Worm (Caenorhabditis elegans) whole organism, L1 larva: Measurements from ENCODE around the gene W08E12.5.

Experiments used
- lin-14 ChIP-seq: fragments of 200-800 bp; sonication (Bioruptor generic); optimal IDR thresholded peaks from 2 replicates; lab custom pipeline; 2018; ENCODE audit warnings: mild to moderate bottlenecking, missing genetic modification characterization, moderate library complexity, missing compliant biosample characterization
- nhr-20 ChIP-seq: sonication (generic microtip); optimal IDR thresholded peaks from 2 replicates; lab custom pipeline; 2016; ENCODE audit warnings: mild to moderate bottlenecking, missing genetic modification characterization, missing compliant biosample characterization
- unc-130 ChIP-seq: fragments of 150-350 bp; optimal IDR thresholded peaks from 2 replicates; lab custom pipeline; 2017; ENCODE audit warnings: missing biosample characterization, missing genetic modification characterization, inconsistent platforms
- unc-62 ChIP-seq: fragments of 150-350 bp; optimal IDR thresholded peaks from 2 replicates; lab custom pipeline; 2014; ENCODE audit warnings: missing biosample characterization, missing genetic modification reagents, missing genetic modification characterization

DNA sequence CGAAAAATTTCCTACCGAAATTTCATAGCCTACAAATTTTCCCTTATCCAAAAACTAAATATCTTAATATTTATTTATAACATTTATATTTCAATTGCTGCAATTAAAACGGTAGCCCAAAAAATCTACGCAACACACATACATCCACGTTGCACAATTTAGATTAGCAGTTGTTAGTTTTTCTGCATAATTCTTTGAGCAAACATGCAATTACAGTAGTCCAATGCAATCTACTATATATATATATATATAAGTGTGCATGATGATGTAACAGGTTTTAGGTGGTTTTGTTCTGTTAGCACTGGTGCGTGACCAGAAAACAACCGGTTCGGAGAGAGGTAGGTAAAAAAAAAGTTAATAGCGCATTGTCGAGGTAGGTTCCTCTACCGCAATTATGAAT lies 29.2 kb upstream of the W08E12.5 start:
- TF ChIP-seq unc-130 (tag; lab: Kevin White, UChicago) (no peak), nhr-20 (tag; lab: Kevin White, UChicago) (no peak), unc-62 (no peak), lin-14 (no peak)
